Worm (Caenorhabditis elegans) whole organism, midembryonic: Measurements from ENCODE around the gene ssna-1.

Source experiments
- T22C8.4 ChIP-seq: fragments of 200-800 bp; sonication (Bioruptor generic); IDR thresholded peaks from 2 replicates; pipeline ENCODE4 v1.3.6; 2022; ENCODE audit warnings: missing genetic modification characterization, missing compliant biosample characterization
- cog-1 ChIP-seq: sonication (generic microtip); optimal IDR thresholded peaks from 2 replicates; lab custom pipeline; 2016; ENCODE audit warnings: missing genetic modification characterization, missing compliant biosample characterization
- flt-1 ChIP-seq: fragments of 200-800 bp; sonication (Bioruptor generic); IDR thresholded peaks from 2 replicates; pipeline ENCODE4 v1.3.6; 2022; ENCODE audit warnings: missing genetic modification characterization, missing compliant biosample characterization
- klf-2 ChIP-seq: fragments of 200-800 bp; sonication (Bioruptor generic); conservative IDR thresholded peaks from 2 replicates; pipeline ENCODE4 v1.3.6; 2022; ENCODE audit warnings: missing genetic modification reagents, missing genetic modification characterization, missing compliant biosample characterization
- ztf-23 ChIP-seq: fragments of 200-800 bp; sonication (Bioruptor generic); IDR thresholded peaks from 2 replicates; pipeline ENCODE4 v1.3.6; 2022; ENCODE audit warnings: missing genetic modification reagents, missing genetic modification characterization, missing compliant biosample characterization

- no peak for TF ChIP-seq klf-2 (GFP tag; lab: Robert Waterston, UW)
- no peak for TF ChIP-seq T22C8.4 (GFP tag; lab: Robert Waterston, UW)
- TF ChIP-seq flt-1 (GFP tag; lab: Robert Waterston, UW) = no peak
- no peak for TF ChIP-seq cog-1
- no peak for TF ChIP-seq ztf-23 (GFP tag; lab: Robert Waterston, UW)
These were observed 22.9 kb upstream of the ssna-1 start for ce11 chrIV:364983-365382.
